Worm (Caenorhabditis elegans): ENCODE results near the gene bath-37.

ce11 chrIV:12078112-12078812 lies 9.6 kb downstream of the bath-37 start, which contains the start of gene tmed-1:
- no peak for TF ChIP-seq aly-2 (tag; optimal IDR thresholded peaks at IDR 0.05)
- TF ChIP-seq ama-1 (optimal IDR thresholded peaks at IDR 0.05): no peak
- no peak for TF ChIP-seq nhr-237 (tag; optimal IDR thresholded peaks at IDR 0.05)
- no peak for TF ChIP-seq F13H6.1 (tag; optimal IDR thresholded peaks at IDR 0.05)
- no peak for TF ChIP-seq Y55F3AM.14 (GFP tag; optimal IDR thresholded peaks at IDR 0.05)
- no peak for TF ChIP-seq nhr-77 (tag; optimal IDR thresholded peaks at IDR 0.05)
- TF ChIP-seq nhr-6 (tag; optimal IDR thresholded peaks at IDR 0.05): no peak
- no peak for TF ChIP-seq R02D3.7 (tag; optimal IDR thresholded peaks at IDR 0.05)
- TF ChIP-seq unc-62 (GFP tag; optimal IDR thresholded peaks at IDR 0.05): no peak
- TF ChIP-seq fos-1 (tag; optimal IDR thresholded peaks at IDR 0.05): no peak
- TF ChIP-seq blmp-1 (tag; optimal IDR thresholded peaks at IDR 0.05; ENCODE audit: insufficient read depth): no peak
- no peak for TF ChIP-seq ceh-82 (tag; optimal IDR thresholded peaks at IDR 0.05)
- no peak for TF ChIP-seq lin-13 (GFP tag; optimal IDR thresholded peaks at IDR 0.05)
